Worm (Caenorhabditis elegans) whole organism, late embryonic: ENCODE measurements around the gene bcs-1.

ENCODE experiments used
- C08G9.2 ChIP-seq: sonication (generic microtip); optimal IDR thresholded peaks from 2 replicates; lab custom pipeline; 2016; ENCODE audit warnings: mild to moderate bottlenecking, missing genetic modification characterization, moderate library complexity, missing compliant biosample characterization
- C38D4.7 ChIP-seq: fragments of 200-800 bp; sonication (Bioruptor generic); optimal IDR thresholded peaks from 2 replicates; lab custom pipeline; 2018; ENCODE audit warnings: mild to moderate bottlenecking, missing genetic modification characterization, moderate library complexity, missing compliant biosample characterization
- T23F11.4 ChIP-seq: fragments of 200-800 bp; sonication (Bioruptor generic); optimal IDR thresholded peaks from 2 replicates; lab custom pipeline; 2018; ENCODE audit warnings: mild to moderate bottlenecking, missing genetic modification characterization, missing compliant biosample characterization
- Y22D7AL.16 ChIP-seq: sonication (generic microtip); optimal IDR thresholded peaks from 2 replicates; lab custom pipeline; 2016; ENCODE audit warnings: missing genetic modification characterization, missing compliant biosample characterization
- ahr-1 ChIP-seq: sonication (generic microtip); optimal IDR thresholded peaks from 2 replicates; lab custom pipeline; 2016; ENCODE audit warnings: missing genetic modification characterization, missing compliant biosample characterization
- ama-1 ChIP-seq: fragments of 150-350 bp; optimal IDR thresholded peaks from 2 replicates; lab custom pipeline; 2014
- ceh-14 ChIP-seq: sonication (generic microtip); optimal IDR thresholded peaks from 2 replicates; lab custom pipeline; 2016; ENCODE audit warnings: missing genotype, missing genetic modification characterization, missing compliant biosample characterization
- ceh-22 ChIP-seq: sonication (generic microtip); optimal IDR thresholded peaks from 2 replicates; lab custom pipeline; 2017; ENCODE audit warnings: missing biosample characterization, missing genetic modification characterization
- ceh-24 ChIP-seq: sonication (generic microtip); optimal IDR thresholded peaks from 2 replicates; lab custom pipeline; 2016; ENCODE audit warnings: mild to moderate bottlenecking, missing genetic modification characterization, missing compliant biosample characterization
- ceh-30 ChIP-seq: fragments of 150-350 bp; optimal IDR thresholded peaks from 2 replicates; lab custom pipeline; 2014; ENCODE audit warnings: missing biosample characterization, missing genetic modification characterization
- ceh-31 ChIP-seq: sonication (generic microtip); optimal IDR thresholded peaks from 2 replicates; lab custom pipeline; 2016; ENCODE audit warnings: missing genetic modification characterization, missing compliant biosample characterization
- ceh-45 ChIP-seq: fragments of 200-800 bp; sonication (Bioruptor generic); IDR thresholded peaks from 2 replicates; pipeline ENCODE4 v1.3.6; 2022; ENCODE audit warnings: missing genetic modification reagents, missing genetic modification characterization, missing compliant biosample characterization
- ceh-6 ChIP-seq: fragments of 200-800 bp; sonication (Bioruptor generic); optimal IDR thresholded peaks from 2 replicates; lab custom pipeline; 2018; ENCODE audit warnings: mild to moderate bottlenecking, missing genetic modification characterization, missing compliant biosample characterization
- che-1 ChIP-seq: sonication (generic microtip); optimal IDR thresholded peaks from 2 replicates; lab custom pipeline; 2016; ENCODE audit warnings: mild to moderate bottlenecking, missing genetic modification characterization, missing compliant biosample characterization
- dve-1 ChIP-seq: sonication (generic microtip); optimal IDR thresholded peaks from 2 replicates; lab custom pipeline; 2017; ENCODE audit warnings: antibody characterized with exemption, mild to moderate bottlenecking, missing genetic modification characterization, missing compliant biosample characterization
- ets-4 ChIP-seq: sonication (generic microtip); optimal IDR thresholded peaks from 2 replicates; lab custom pipeline; 2016; ENCODE audit warnings: missing genetic modification characterization, missing compliant biosample characterization
- eyg-1 ChIP-seq: sonication (generic microtip); optimal IDR thresholded peaks from 2 replicates; lab custom pipeline; 2016; ENCODE audit warnings: missing genotype, missing genetic modification characterization, missing compliant biosample characterization
- fax-1 ChIP-seq: sonication (generic microtip); optimal IDR thresholded peaks from 2 replicates; lab custom pipeline; 2016; ENCODE audit warnings: missing genotype, missing genetic modification characterization, missing compliant biosample characterization
- fkh-10 ChIP-seq: fragments of 150-350 bp; optimal IDR thresholded peaks from 2 replicates; lab custom pipeline; 2014; ENCODE audit warnings: missing biosample characterization, missing genetic modification reagents, missing genetic modification characterization
- fkh-6 ChIP-seq: sonication (generic microtip); optimal IDR thresholded peaks from 2 replicates; lab custom pipeline; 2016; ENCODE audit warnings: missing genetic modification characterization, missing compliant biosample characterization
- gmeb-2 ChIP-seq: sonication (generic microtip); optimal IDR thresholded peaks from 2 replicates; lab custom pipeline; 2016; ENCODE audit warnings: missing genetic modification characterization, inconsistent platforms, missing compliant biosample characterization
- hlh-13 ChIP-seq: fragments of 200-800 bp; sonication (Bioruptor generic); optimal IDR thresholded peaks from 2 replicates; lab custom pipeline; 2018; ENCODE audit warnings: mild to moderate bottlenecking, missing genetic modification characterization, missing compliant biosample characterization
- hlh-30 ChIP-seq: sonication (generic microtip); optimal IDR thresholded peaks from 2 replicates; lab custom pipeline; 2017; ENCODE audit warnings: antibody characterized with exemption, missing genetic modification characterization, missing compliant biosample characterization; ENCODE audit not compliant: insufficient read depth
- hlh-6 ChIP-seq: sonication (generic microtip); optimal IDR thresholded peaks from 2 replicates; lab custom pipeline; 2016; ENCODE audit warnings: missing genotype, missing genetic modification characterization, missing compliant biosample characterization
- lim-6 ChIP-seq: sonication (generic microtip); optimal IDR thresholded peaks from 2 replicates; lab custom pipeline; 2016; ENCODE audit warnings: missing genetic modification characterization, missing compliant biosample characterization
- lin-11 ChIP-seq: fragments of 200-800 bp; sonication (Bioruptor generic); optimal IDR thresholded peaks from 2 replicates; lab custom pipeline; 2018; ENCODE audit warnings: mild to moderate bottlenecking, missing genetic modification characterization, missing compliant biosample characterization
- madf-2 ChIP-seq: sonication (generic microtip); optimal IDR thresholded peaks from 2 replicates; lab custom pipeline; 2017; ENCODE audit warnings: missing genetic modification characterization, missing compliant biosample characterization
- nfya-1 ChIP-seq: sonication (generic microtip); optimal IDR thresholded peaks from 2 replicates; lab custom pipeline; 2017; ENCODE audit warnings: missing genetic modification characterization, mild to moderate bottlenecking, missing compliant biosample characterization, antibody characterized with exemption, moderate library complexity
- pag-3 ChIP-seq: sonication (generic microtip); optimal IDR thresholded peaks from 2 replicates; lab custom pipeline; 2016; ENCODE audit warnings: missing compliant biosample characterization, missing genetic modification characterization, borderline replicate concordance
- pax-1 ChIP-seq: fragments of 150-350 bp; optimal IDR thresholded peaks from 2 replicates; lab custom pipeline; 2014; ENCODE audit warnings: missing biosample characterization, missing genetic modification characterization
- pqm-1 ChIP-seq: sonication (generic microtip); optimal IDR thresholded peaks from 2 replicates; lab custom pipeline; 2016; ENCODE audit warnings: missing genetic modification characterization, missing compliant biosample characterization
- pros-1 ChIP-seq: fragments of 150-350 bp; optimal IDR thresholded peaks from 2 replicates; lab custom pipeline; 2014; ENCODE audit warnings: missing biosample characterization, missing genetic modification reagents, missing genetic modification characterization
- ref-2 ChIP-seq: sonication (generic microtip); optimal IDR thresholded peaks from 2 replicates; lab custom pipeline; 2016; ENCODE audit warnings: missing genetic modification characterization, missing compliant biosample characterization
- sdc-2 ChIP-seq: sonication (generic microtip); optimal IDR thresholded peaks from 2 replicates; lab custom pipeline; 2016; ENCODE audit warnings: missing genotype, missing genetic modification characterization, missing compliant biosample characterization
- sox-2 ChIP-seq: fragments of 200-800 bp; sonication (Bioruptor generic); IDR thresholded peaks from 2 replicates; pipeline ENCODE4 v1.3.6; 2022; ENCODE audit warnings: missing genetic modification reagents, missing genetic modification characterization, missing compliant biosample characterization
- tbx-7 ChIP-seq: sonication (generic microtip); optimal IDR thresholded peaks from 2 replicates; lab custom pipeline; 2016; ENCODE audit warnings: missing genotype, missing genetic modification characterization, missing compliant biosample characterization
- ttx-3 ChIP-seq: sonication (generic microtip); optimal IDR thresholded peaks from 2 replicates; lab custom pipeline; 2016; ENCODE audit warnings: missing genetic modification reagents, missing genetic modification characterization, missing compliant biosample characterization
- unc-42 ChIP-seq: sonication (generic microtip); optimal IDR thresholded peaks from 2 replicates; lab custom pipeline; 2016; ENCODE audit warnings: missing genotype, missing genetic modification characterization, missing compliant biosample characterization
- zip-5 ChIP-seq: sonication (generic microtip); optimal IDR thresholded peaks from 2 replicates; lab custom pipeline; 2016; ENCODE audit warnings: missing genetic modification characterization, missing compliant biosample characterization
- ztf-16 ChIP-seq: sonication (generic microtip); optimal IDR thresholded peaks from 2 replicates; lab custom pipeline; 2017; ENCODE audit warnings: missing genetic modification characterization, missing compliant biosample characterization

The bcs-1 gene

ce11 chrII:8600165-8600564 is 29.3 kb downstream of the bcs-1 start, which contains the start of gene pigg-1:
TSS of gene pigg-1 (minus strand) at chrII:8600265.
- TF ChIP-seq ref-2 (no peak), tbx-7 (tag; lab: Kevin White, UChicago) (no peak), pax-1 (no peak), fkh-10 (GFP tag; lab: Kevin White, UChicago) (no peak), C38D4.7 (GFP tag; lab: Kevin White, UChicago) (no peak), T23F11.4 (GFP tag; lab: Kevin White, UChicago) (no peak), Y22D7AL.16 (tag; lab: Kevin White, UChicago) (no peak), madf-2 (tag; lab: Kevin White, UChicago) (no peak), lim-6 (tag; lab: Kevin White, UChicago) (no peak), ceh-6 (GFP tag; lab: Kevin White, UChicago) (no peak), hlh-13 (GFP tag; lab: Kevin White, UChicago) (no peak), zip-5 (tag; lab: Kevin White, UChicago) (no peak), pros-1 (tag; lab: Kevin White, UChicago) (no peak), C08G9.2 (tag; lab: Kevin White, UChicago) (no peak), ceh-22 (no peak)

- TF ChIP-seq nfya-1 (tag; lab: Kevin White, UChicago) = peak; percentile 36
- TF ChIP-seq fkh-10 (GFP tag; lab: Kevin White, UChicago) = no peak
- TF ChIP-seq gmeb-2 = no peak
- TF ChIP-seq ceh-31 = peak; percentile 9
- TF ChIP-seq unc-42 (tag; lab: Kevin White, UChicago) = peak; percentile 40
These were observed 31.6 kb downstream of the bcs-1 start, which contains the start of the genes cpf-1 and rpl-26 for ce11 chrII:8602337-8602944. TSS of gene cpf-1 (minus strand) at chrII:8602440. TSS of gene rpl-26 (plus strand) at chrII:8602785.

- TF ChIP-seq ets-4 (tag; lab: Kevin White, UChicago) = no peak
- TF ChIP-seq nfya-1 (tag; lab: Kevin White, UChicago) = peak; percentile 31
- TF ChIP-seq unc-42 (tag; lab: Kevin White, UChicago) = peak; percentile 48
- no peak for TF ChIP-seq ceh-6 (GFP tag; lab: Kevin White, UChicago)
- peak; percentile 65 for TF ChIP-seq ama-1 (lab: Kevin White, UChicago)
- no peak for TF ChIP-seq fax-1 (tag; lab: Kevin White, UChicago)
- no peak for TF ChIP-seq zip-5 (tag; lab: Kevin White, UChicago)
- no peak for TF ChIP-seq pax-1
- no peak for TF ChIP-seq C38D4.7 (GFP tag; lab: Kevin White, UChicago)
- TF ChIP-seq hlh-6 (tag; lab: Kevin White, UChicago) = no peak
- no peak for TF ChIP-seq sox-2 (GFP tag; lab: Robert Waterston, UW)
- TF ChIP-seq ceh-30 (tag; lab: Kevin White, UChicago) = no peak
- no peak for TF ChIP-seq pag-3
- no peak for TF ChIP-seq eyg-1
- no peak for TF ChIP-seq ahr-1 (tag; lab: Kevin White, UChicago)
- TF ChIP-seq T23F11.4 (GFP tag; lab: Kevin White, UChicago) = no peak
- no peak for TF ChIP-seq ceh-24 (tag; lab: Kevin White, UChicago)
- no peak for TF ChIP-seq lin-11 (tag; lab: Kevin White, UChicago)
- no peak for TF ChIP-seq ceh-45 (GFP tag; lab: Robert Waterston, UW)
- no peak for TF ChIP-seq pqm-1 (tag; lab: Kevin White, UChicago)
- TF ChIP-seq, all 69 proteins: peak for 3
These were observed 32.9 kb downstream of the bcs-1 start, which contains the start of gene suf-1 for ce11 chrII:8603567-8604359. TSS of gene suf-1 (plus strand) at chrII:8603846.

- TF ChIP-seq dve-1 (tag; lab: Kevin White, UChicago) (no peak), madf-2 (tag; lab: Kevin White, UChicago) (no peak), unc-42 (tag; lab: Kevin White, UChicago) (no peak), lin-11 (tag; lab: Kevin White, UChicago) (no peak), hlh-30 (tag; lab: Kevin White, UChicago) (no peak), pax-1 (no peak), tbx-7 (tag; lab: Kevin White, UChicago) (no peak), fkh-10 (GFP tag; lab: Kevin White, UChicago) (no peak), pros-1 (tag; lab: Kevin White, UChicago) (no peak), fax-1 (tag; lab: Kevin White, UChicago) (no peak), ceh-14 (tag; lab: Kevin White, UChicago) (no peak), ztf-16 (tag; lab: Kevin White, UChicago) (no peak), ceh-45 (GFP tag; lab: Robert Waterston, UW) (no peak), hlh-6 (tag; lab: Kevin White, UChicago) (no peak), eyg-1 (no peak), fkh-6 (tag; lab: Kevin White, UChicago) (no peak), sdc-2 (no peak), che-1 (tag; lab: Kevin White, UChicago) (no peak), lim-6 (tag; lab: Kevin White, UChicago) (no peak), ttx-3 (tag; lab: Kevin White, UChicago) (no peak)
These were observed 35.7 kb downstream of the bcs-1 start, which contains the start of gene F28C6.8 for ce11 chrII:8606549-8606948. TSS of gene F28C6.8 (plus strand) at chrII:8606849.
